Worm (Caenorhabditis elegans) whole organism, young adult: Measurements from ENCODE around the gene C44B7.7.

Experiments used
- ceh-91 ChIP-seq: fragments of 200-800 bp; sonication (Bioruptor generic); IDR thresholded peaks from 2 replicates; pipeline ENCODE4 v1.3.6; 2022; ENCODE audit warnings: missing genetic modification reagents, missing genetic modification characterization, missing compliant biosample characterization
- dpl-1 ChIP-seq: fragments of 150-350 bp; optimal IDR thresholded peaks from 2 replicates; lab custom pipeline; 2014; ENCODE audit warnings: missing biosample characterization, missing genetic modification reagents, missing genetic modification characterization
- efl-1 ChIP-seq: fragments of 150-350 bp; optimal IDR thresholded peaks from 2 replicates; lab custom pipeline; 2014; ENCODE audit warnings: missing biosample characterization, missing genetic modification reagents, missing genetic modification characterization
- egl-44 ChIP-seq: fragments of 200-800 bp; sonication (Bioruptor generic); IDR thresholded peaks from 2 replicates; pipeline ENCODE4 v1.3.6; 2022; ENCODE audit warnings: missing genetic modification reagents, missing genetic modification characterization, missing compliant biosample characterization
- lin-26 ChIP-seq: fragments of 200-800 bp; sonication (Bioruptor generic); IDR thresholded peaks from 2 replicates; pipeline ENCODE4 v1.3.6; 2022; ENCODE audit warnings: missing genetic modification reagents, missing genetic modification characterization, missing compliant biosample characterization
- pha-4 ChIP-seq: fragments of 150-350 bp; sonication (generic microtip); optimal IDR thresholded peaks from 2 replicates; lab custom pipeline; 2014; ENCODE audit warnings: missing biosample characterization, missing genetic modification reagents, missing genetic modification characterization
- tlf-1 ChIP-seq: fragments of 200-800 bp; sonication (Bioruptor generic); optimal IDR thresholded peaks from 2 replicates; lab custom pipeline; 2018; ENCODE audit warnings: mild to moderate bottlenecking, missing genetic modification characterization, missing compliant biosample characterization
- xnd-1 ChIP-seq: sonication (generic microtip); optimal IDR thresholded peaks from 2 replicates; lab custom pipeline; 2016; ENCODE audit warnings: missing genotype, missing genetic modification reagents, missing genetic modification characterization, missing compliant biosample characterization
- zfh-2 ChIP-seq: fragments of 200-800 bp; sonication (Bioruptor generic); conservative IDR thresholded peaks from 2 replicates; pipeline ENCODE4 v1.3.6; 2022; ENCODE audit warnings: missing genetic modification reagents, missing genetic modification characterization, missing compliant biosample characterization
- ztf-25 ChIP-seq: fragments of 200-800 bp; sonication (Bioruptor generic); IDR thresholded peaks from 2 replicates; pipeline ENCODE4 v1.3.6; 2022; ENCODE audit warnings: missing genetic modification reagents, missing genetic modification characterization, missing compliant biosample characterization

DNA sequence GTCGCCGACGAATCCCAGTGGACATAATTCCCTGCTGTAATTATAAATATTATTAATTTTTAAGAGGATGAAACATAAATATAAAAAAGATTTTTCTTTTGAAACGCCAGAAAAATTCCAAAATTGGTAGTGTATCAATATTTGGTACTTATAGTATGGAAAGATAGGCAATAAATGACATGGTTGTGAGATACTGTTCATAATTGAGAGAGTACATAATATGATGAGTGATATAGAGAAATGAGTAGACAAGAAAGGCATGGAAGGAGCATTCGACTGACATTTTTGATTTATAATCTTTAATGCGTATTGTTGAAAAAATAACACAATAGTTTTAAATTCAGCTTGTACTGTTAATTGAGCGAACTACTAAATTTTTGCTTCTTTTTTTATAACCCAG lies 17.5 kb upstream of the C44B7.7 start, which contains the start of gene C44B7.11:
- TF ChIP-seq zfh-2 (GFP tag; lab: Robert Waterston, UW) (no peak), dpl-1 (GFP tag; lab: Kevin White, UChicago) (no peak), pha-4 (tag; lab: Kevin White, UChicago) (no peak), xnd-1 (tag; lab: Kevin White, UChicago) (no peak), ztf-25 (GFP tag; lab: Robert Waterston, UW) (no peak), tlf-1 (GFP tag; lab: Kevin White, UChicago) (no peak), egl-44 (GFP tag; lab: Robert Waterston, UW) (no peak), efl-1 (GFP tag; lab: Kevin White, UChicago) (no peak), lin-26 (GFP tag; lab: Robert Waterston, UW) (no peak), ceh-91 (GFP tag; lab: Robert Waterston, UW) (no peak)
